Worm (Caenorhabditis elegans): Measurements from ENCODE around the gene frpr-14.
A peak's percentile ranks its signal among the peaks of the same experiment; 100 is the strongest.
"Not testable (repeated sequence)": the region's sequence is repeated elsewhere in the genome, so short reads cannot be mapped to it uniquely, and the experiment has no call there.

Gene frpr-14

ce11 chrII:650321-651005 lies at the start of gene frpr-14, which contains the start of gene K07E8.7:
frpr-14 (plus strand) TSS chrII:650955.
K07E8.7 (minus strand) TSS chrII:650367.
- no peak for TF ChIP-seq ztf-29 (GFP tag; IDR thresholded peaks at IDR 0.05)
- no peak for TF ChIP-seq flt-1 (GFP tag; IDR thresholded peaks at IDR 0.05)
- 0 out of 2 replicates have a peak, but pooled peaks have one; percentile 16 for TF ChIP-seq tab-1 (GFP tag; IDR thresholded peaks at IDR 0.05)
- no peak for TF ChIP-seq klf-2 (GFP tag; conservative IDR thresholded peaks at IDR 0.05)
- TF ChIP-seq ztf-23 (GFP tag; IDR thresholded peaks at IDR 0.05), result no peak

DNA sequence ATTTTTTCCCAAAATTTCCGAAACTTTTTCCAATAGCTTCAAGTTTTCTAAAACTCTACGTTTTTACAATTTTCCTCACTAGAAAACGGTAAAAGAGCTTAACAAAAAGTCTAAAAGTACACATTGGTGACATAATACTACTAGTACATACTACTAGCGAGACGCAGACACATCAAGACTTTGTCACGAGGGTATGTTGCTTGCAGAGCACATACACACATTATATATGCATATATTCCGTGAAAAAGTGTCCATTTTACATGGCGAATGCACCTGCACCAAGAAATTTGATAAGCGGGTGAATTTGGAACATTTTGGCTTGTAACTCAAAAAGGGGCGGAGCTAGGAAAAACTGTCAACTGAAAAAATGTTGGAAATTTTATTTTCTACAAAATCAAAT lies 49.5 kb upstream of the frpr-14 start:
- no peak for TF ChIP-seq tab-1 (GFP tag; IDR thresholded peaks at IDR 0.05)
- no peak for TF ChIP-seq ref-1 (GFP tag; conservative IDR thresholded peaks at IDR 0.05)
- TF ChIP-seq med-1 (GFP tag; optimal IDR thresholded peaks at IDR 0.05; ENCODE audit: insufficient read depth), result no peak
- TF ChIP-seq cog-1 (tag; optimal IDR thresholded peaks at IDR 0.05), result peak; percentile 43

DNA sequence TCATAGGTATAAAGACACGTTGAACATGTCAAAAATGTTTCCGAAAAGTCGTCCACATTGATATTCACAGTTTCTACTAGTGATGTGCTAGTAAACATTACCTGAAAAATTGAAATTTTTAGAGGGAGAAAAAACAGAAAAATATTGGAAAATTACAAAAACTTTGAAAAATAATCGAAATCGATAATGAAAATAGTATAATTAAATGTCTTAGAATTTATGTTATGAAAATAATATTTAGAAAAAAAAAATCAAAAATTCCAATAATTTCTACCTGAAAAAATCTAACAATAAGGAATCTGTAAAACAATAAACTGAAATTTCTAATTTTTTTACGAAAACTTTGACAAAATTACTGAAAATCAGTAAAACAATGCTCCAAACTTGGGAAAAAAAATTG lies 48.7 kb upstream of the frpr-14 start, which contains the start of gene nhl-3:
Gene nhl-3, minus strand, starts transcription at position 101 of the 400 bp plus-strand sequence.
- TF ChIP-seq klf-2 (GFP tag; conservative IDR thresholded peaks at IDR 0.05) (no peak), ref-1 (GFP tag; conservative IDR thresholded peaks at IDR 0.05) (no peak), ztf-23 (GFP tag; IDR thresholded peaks at IDR 0.05) (no peak), med-1 (GFP tag; optimal IDR thresholded peaks at IDR 0.05; ENCODE audit: insufficient read depth) (no peak), ztf-29 (GFP tag; IDR thresholded peaks at IDR 0.05) (no peak), tab-1 (GFP tag; IDR thresholded peaks at IDR 0.05) (no peak), flt-1 (GFP tag; IDR thresholded peaks at IDR 0.05) (no peak), T22C8.4 (GFP tag; IDR thresholded peaks at IDR 0.05) (no peak), cog-1 (tag; optimal IDR thresholded peaks at IDR 0.05) (no peak)

ce11 chrII:602969-603368 lies 47.8 kb upstream of the frpr-14 start:
- TF ChIP-seq T22C8.4 (GFP tag; IDR thresholded peaks at IDR 0.05) (no peak), cog-1 (tag; optimal IDR thresholded peaks at IDR 0.05) (peak; percentile 64)

ce11 chrII:605267-605666 lies 45.5 kb upstream of the frpr-14 start, which contains the start of gene W04H10.2:
W04H10.2 (plus strand) TSS chrII:605567.
- TF ChIP-seq klf-2 (GFP tag; conservative IDR thresholded peaks at IDR 0.05) (no peak), ref-1 (GFP tag; conservative IDR thresholded peaks at IDR 0.05) (no peak), ztf-29 (GFP tag; IDR thresholded peaks at IDR 0.05) (no peak), med-1 (GFP tag; optimal IDR thresholded peaks at IDR 0.05; ENCODE audit: insufficient read depth) (no peak), flt-1 (GFP tag; IDR thresholded peaks at IDR 0.05) (no peak)

DNA sequence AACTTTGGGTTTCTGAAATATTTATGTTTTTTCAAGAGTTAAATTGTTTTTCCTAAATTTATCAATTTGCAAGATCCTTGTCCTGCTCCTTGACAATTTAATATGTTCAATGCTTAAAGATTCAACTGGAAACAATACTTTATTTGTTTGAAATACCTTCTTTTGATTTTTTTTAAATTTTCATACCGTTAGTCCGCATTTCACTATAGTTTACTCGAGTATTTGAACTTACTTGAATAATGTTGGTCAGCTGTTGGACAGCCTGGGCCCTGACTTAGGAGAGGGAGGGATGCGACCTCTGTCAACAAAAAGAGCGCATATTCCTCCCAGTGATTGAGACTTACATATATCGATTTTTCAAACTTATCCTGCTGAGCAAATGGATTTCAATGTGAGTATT lies 44.7 kb upstream of the frpr-14 start, which contains the start of gene W04H10.5:
Gene W04H10.5, plus strand, starts transcription at position 301 of the 400 bp plus-strand sequence.
- TF ChIP-seq ztf-29 (GFP tag; IDR thresholded peaks at IDR 0.05), result no peak
- TF ChIP-seq ref-1 (GFP tag; conservative IDR thresholded peaks at IDR 0.05), result no peak
- TF ChIP-seq T22C8.4 (GFP tag; IDR thresholded peaks at IDR 0.05), result no peak
- no peak for TF ChIP-seq tab-1 (GFP tag; IDR thresholded peaks at IDR 0.05)
- no peak for TF ChIP-seq med-1 (GFP tag; optimal IDR thresholded peaks at IDR 0.05; ENCODE audit: insufficient read depth)
- no peak for TF ChIP-seq cog-1 (tag; optimal IDR thresholded peaks at IDR 0.05)
- TF ChIP-seq ztf-23 (GFP tag; IDR thresholded peaks at IDR 0.05), result no peak
- no peak for TF ChIP-seq klf-2 (GFP tag; conservative IDR thresholded peaks at IDR 0.05)
- no peak for TF ChIP-seq flt-1 (GFP tag; IDR thresholded peaks at IDR 0.05)

ce11 chrII:608341-608740 lies 42.4 kb upstream of the frpr-14 start, which contains the start of gene W04H10.6:
W04H10.6 (minus strand) TSS chrII:608441.
- no peak for TF ChIP-seq tab-1 (GFP tag; IDR thresholded peaks at IDR 0.05)
- TF ChIP-seq cog-1 (tag; optimal IDR thresholded peaks at IDR 0.05), result no peak
- no peak for TF ChIP-seq ref-1 (GFP tag; conservative IDR thresholded peaks at IDR 0.05)
- no peak for TF ChIP-seq T22C8.4 (GFP tag; IDR thresholded peaks at IDR 0.05)
- TF ChIP-seq klf-2 (GFP tag; conservative IDR thresholded peaks at IDR 0.05), result no peak
- TF ChIP-seq ztf-29 (GFP tag; IDR thresholded peaks at IDR 0.05), result no peak
- no peak for TF ChIP-seq ztf-23 (GFP tag; IDR thresholded peaks at IDR 0.05)

DNA sequence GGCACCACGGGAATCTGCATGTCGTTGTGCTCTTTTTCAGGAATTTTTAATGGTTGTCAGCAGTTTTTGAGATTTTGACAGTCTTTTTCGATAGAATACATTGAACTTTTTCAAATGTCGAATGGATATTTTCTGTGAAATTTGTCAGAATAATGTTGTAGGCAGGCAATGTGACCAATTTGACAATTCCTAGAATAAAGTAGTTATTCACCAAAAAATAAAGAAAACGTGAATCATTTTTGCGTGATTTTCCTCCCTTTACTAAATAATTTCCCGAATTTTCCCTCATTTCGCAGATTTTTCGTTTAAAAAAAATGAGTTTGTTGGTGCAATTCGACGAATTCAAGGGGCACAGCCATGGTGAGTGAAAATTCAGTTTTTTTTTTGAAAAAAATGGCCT lies 42.0 kb upstream of the frpr-14 start, which contains the start of gene W04H10.1:
Gene W04H10.1, plus strand, starts transcription at position 301 of the 400 bp plus-strand sequence.
- no peak for TF ChIP-seq ztf-23 (GFP tag; IDR thresholded peaks at IDR 0.05)
- TF ChIP-seq cog-1 (tag; optimal IDR thresholded peaks at IDR 0.05), result no peak
- TF ChIP-seq flt-1 (GFP tag; IDR thresholded peaks at IDR 0.05), result no peak
- TF ChIP-seq ref-1 (GFP tag; conservative IDR thresholded peaks at IDR 0.05), result no peak
- TF ChIP-seq tab-1 (GFP tag; IDR thresholded peaks at IDR 0.05), result no peak
- no peak for TF ChIP-seq T22C8.4 (GFP tag; IDR thresholded peaks at IDR 0.05)
- TF ChIP-seq klf-2 (GFP tag; conservative IDR thresholded peaks at IDR 0.05), result no peak
- no peak for TF ChIP-seq ztf-29 (GFP tag; IDR thresholded peaks at IDR 0.05)
- no peak for TF ChIP-seq med-1 (GFP tag; optimal IDR thresholded peaks at IDR 0.05; ENCODE audit: insufficient read depth)

DNA sequence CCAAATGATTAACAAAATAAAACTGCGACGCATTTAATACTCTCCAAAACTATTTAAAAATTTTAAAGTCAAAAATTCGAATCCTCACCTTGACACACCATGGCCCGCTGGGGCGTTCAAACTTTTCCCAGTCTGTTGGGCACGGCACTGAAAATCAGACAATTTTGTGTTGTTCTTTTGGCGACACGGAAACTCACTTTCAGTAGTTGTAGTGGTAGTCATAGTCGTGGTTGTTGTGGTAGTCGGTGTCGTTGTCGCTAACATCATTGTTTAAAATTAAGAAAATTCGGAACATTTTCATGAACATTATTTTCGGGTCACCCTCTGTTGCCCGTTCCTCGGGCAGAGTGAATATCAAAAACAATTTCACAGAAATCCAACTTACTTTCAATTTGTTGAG lies 38.4 kb upstream of the frpr-14 start, which contains the start of gene clec-118:
Gene clec-118, minus strand, starts transcription at position 101 of the 400 bp plus-strand sequence.
- not testable (repeated sequence) for TF ChIP-seq tab-1 (GFP tag; IDR thresholded peaks at IDR 0.05); cog-1 (tag; optimal IDR thresholded peaks at IDR 0.05); ztf-29 (GFP tag; IDR thresholded peaks at IDR 0.05)

DNA sequence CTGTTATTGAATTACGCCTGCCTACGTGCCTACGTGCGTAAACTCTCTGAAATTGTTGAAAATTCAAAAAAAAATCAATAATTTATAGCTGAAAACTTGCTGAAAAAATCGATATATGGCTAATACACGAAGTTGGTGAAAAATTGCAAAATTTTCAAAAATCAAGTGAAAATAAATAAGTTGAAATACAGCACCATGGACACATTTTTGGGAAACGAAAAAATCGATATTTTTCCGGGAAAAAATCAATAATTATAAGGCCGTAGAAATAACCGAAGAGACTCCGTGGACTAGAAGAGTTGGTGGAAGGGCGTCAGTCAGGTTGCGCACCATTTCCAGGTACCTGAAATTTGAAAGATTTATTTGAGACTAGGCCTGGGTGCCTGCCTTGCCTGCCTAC lies 36.1 kb upstream of the frpr-14 start:
- TF ChIP-seq flt-1 (GFP tag; IDR thresholded peaks at IDR 0.05), result no peak
- peak; percentile 77 for TF ChIP-seq T22C8.4 (GFP tag; IDR thresholded peaks at IDR 0.05)
- no peak for TF ChIP-seq med-1 (GFP tag; optimal IDR thresholded peaks at IDR 0.05; ENCODE audit: insufficient read depth)
- no peak for TF ChIP-seq tab-1 (GFP tag; IDR thresholded peaks at IDR 0.05)
- TF ChIP-seq ref-1 (GFP tag; conservative IDR thresholded peaks at IDR 0.05), result no peak
- no peak for TF ChIP-seq ztf-23 (GFP tag; IDR thresholded peaks at IDR 0.05)
- no peak for TF ChIP-seq cog-1 (tag; optimal IDR thresholded peaks at IDR 0.05)
